Fruit fly (Drosophila melanogaster) whole organism, embryonic: ENCODE results near the gene CG4613.
A peak's percentile ranks its signal among the peaks of the same experiment; 100 is the strongest.

Source experiments
- Abd-B ChIP-seq: fragments of 200-800 bp; sonication (Bioruptor generic); optimal IDR thresholded peaks from 2 replicates; lab custom pipeline; 2018; ENCODE audit warnings: missing biosample characterization, mild to moderate bottlenecking, missing genetic modification characterization, moderate library complexity
- Awh ChIP-seq: fragments of 200-800 bp; sonication (Bioruptor generic); IDR thresholded peaks from 2 replicates; pipeline ENCODE4, ENCODE4 v1.3.6; 2022; ENCODE audit warnings: missing biosample characterization, missing genetic modification characterization
- CG10959 ChIP-seq: fragments of 200-800 bp; sonication (Bioruptor generic); IDR thresholded peaks from 2 replicates; pipeline ENCODE4 v1.3.6; 2022; ENCODE audit warnings: missing biosample characterization, missing genetic modification characterization
- CG11093 ChIP-seq: fragments of 200-800 bp; sonication (Bioruptor generic); IDR thresholded peaks from 3 replicates; pipeline ENCODE4 v1.3.6; 2022; ENCODE audit warnings: missing biosample characterization, missing genetic modification characterization
- CG11398 ChIP-seq: fragments of 200-800 bp; sonication (Bioruptor generic); optimal IDR thresholded peaks from 2 replicates; lab custom pipeline; 2016; ENCODE audit warnings: missing biosample characterization, missing genetic modification characterization
- CG12104 ChIP-seq: fragments of 200-800 bp; sonication (Bioruptor generic); optimal IDR thresholded peaks from 3 replicates; lab custom pipeline; 2016; ENCODE audit warnings: missing biosample characterization, missing genetic modification characterization
- CG12299 ChIP-seq: fragments of 200-800 bp; sonication (Bioruptor generic); optimal IDR thresholded peaks from 2 replicates; lab custom pipeline; 2018; ENCODE audit warnings: missing biosample characterization, mild to moderate bottlenecking, missing genetic modification characterization
- CG13296 ChIP-seq: fragments of 200-800 bp; sonication (Bioruptor generic); optimal IDR thresholded peaks from 3 replicates; lab custom pipeline; 2018; ENCODE audit warnings: missing biosample characterization, mild to moderate bottlenecking, missing genetic modification characterization
- CG13624 ChIP-seq: fragments of 200-800 bp; sonication (Bioruptor generic); optimal IDR thresholded peaks from 2 replicates; lab custom pipeline; 2016; ENCODE audit warnings: missing biosample characterization, missing genetic modification characterization
- CG14965 ChIP-seq: fragments of 200-800 bp; sonication (Bioruptor generic); optimal IDR thresholded peaks from 2 replicates; lab custom pipeline; 2016; ENCODE audit warnings: missing biosample characterization, missing genetic modification characterization, borderline replicate concordance
- CG15269 ChIP-seq: fragments of 200-800 bp; sonication (Bioruptor generic); optimal IDR thresholded peaks from 2 replicates; lab custom pipeline; 2018; ENCODE audit warnings: missing biosample characterization, mild to moderate bottlenecking, missing genetic modification characterization, moderate library complexity
- CG43689 ChIP-seq: fragments of 200-800 bp; sonication (Bioruptor generic); IDR thresholded peaks from 2 replicates; pipeline ENCODE4 v1.3.6; 2022; ENCODE audit warnings: missing biosample characterization, missing genetic modification characterization
- CG6254 ChIP-seq: fragments of 200-800 bp; sonication (Bioruptor generic); optimal IDR thresholded peaks from 3 replicates; lab custom pipeline; 2017; ENCODE audit warnings: mild to moderate bottlenecking, missing biosample characterization, missing genetic modification reagents, missing genetic modification characterization
- CG6813 ChIP-seq: fragments of 200-800 bp; sonication (Bioruptor generic); optimal IDR thresholded peaks from 2 replicates; lab custom pipeline; 2017; ENCODE audit warnings: missing biosample characterization, missing genetic modification characterization, mild to moderate bottlenecking, moderate library complexity, missing genetic modification reagents
- CG7357 ChIP-seq: fragments of 200-800 bp; sonication (Bioruptor generic); IDR thresholded peaks from 3 replicates; pipeline ENCODE4 v1.3.6; 2022; ENCODE audit warnings: missing biosample characterization, missing genetic modification characterization
- CoRest ChIP-seq: fragments of 200-800 bp; sonication (Bioruptor generic); optimal IDR thresholded peaks from 3 replicates; lab custom pipeline; 2018; ENCODE audit warnings: missing biosample characterization, mild to moderate bottlenecking, missing genetic modification characterization, moderate library complexity
- Dad ChIP-seq: fragments of 200-800 bp; sonication (Bioruptor generic); optimal IDR thresholded peaks from 3 replicates; lab custom pipeline; 2016; ENCODE audit warnings: missing biosample characterization, missing genetic modification characterization
- Deaf1 ChIP-seq: fragments of 200-800 bp; optimal IDR thresholded peaks from 3 replicates; lab custom pipeline; 2019; ENCODE audit warnings: missing biosample characterization, mild to moderate bottlenecking, missing genetic modification characterization, moderate library complexity
- Dip3 ChIP-seq: fragments of 200-800 bp; sonication (Bioruptor generic); optimal IDR thresholded peaks from 3 replicates; lab custom pipeline; 2016; ENCODE audit warnings: missing biosample characterization, missing genetic modification characterization
- ERR ChIP-seq: fragments of 200-800 bp; sonication (Bioruptor generic); optimal IDR thresholded peaks from 2 replicates; lab custom pipeline; 2016; ENCODE audit warnings: missing biosample characterization, missing genetic modification characterization
- Hr39 ChIP-seq: fragments of >200 bp; optimal IDR thresholded peaks from 2 replicates; lab custom pipeline; 2017
- Hr78 ChIP-seq, 2 experiments: fragments of 200-800 bp in 1 of 2; fragments of >200 bp in 1 of 2; sonication (Bioruptor generic) in 1 of 2; optimal IDR thresholded peaks; 2 replicates each; lab custom pipeline; 2017 to 2019; ENCODE audit warnings: missing biosample characterization in 2 of 2, missing genetic modification characterization in 2 of 2, mild to moderate bottlenecking in 1 of 2, moderate library complexity in 1 of 2
- Med ChIP-seq: fragments of 200-800 bp; sonication (Bioruptor generic); peaks from one replicate; lab custom pipeline; 2016; ENCODE audit warnings: missing biosample characterization, missing genetic modification characterization, mild to moderate bottlenecking, inconsistent platforms, moderate library complexity
- Pdp1 ChIP-seq, 2 experiments: fragments of 200-800 bp; sonication (Bioruptor generic); optimal IDR thresholded peaks; 3 replicates each; lab custom pipeline; 2016; ENCODE audit warnings: missing biosample characterization in 2 of 2, missing genetic modification characterization in 2 of 2, mild to moderate bottlenecking in 1 of 2, moderate library complexity in 1 of 2
- Trl ChIP-seq, 3 experiments: fragments of >200 bp in 2 of 3; fragments of 200-800 bp in 1 of 3; sonication (Bioruptor generic) in 1 of 3; optimal IDR thresholded peaks; 2 replicates in 1 of 3; 3 replicates in 2 of 3; lab custom pipeline; 2016 to 2017; ENCODE audit warnings: missing biosample characterization in 1 of 3, missing genetic modification characterization in 1 of 3
- br ChIP-seq: fragments of >200 bp; optimal IDR thresholded peaks from 2 replicates; lab custom pipeline; 2017
- btn ChIP-seq: fragments of 200-800 bp; sonication (Bioruptor generic); optimal IDR thresholded peaks from 2 replicates; lab custom pipeline; 2016; ENCODE audit warnings: missing biosample characterization, missing genetic modification characterization
- crc ChIP-seq: fragments of 200-800 bp; sonication (Bioruptor generic); optimal IDR thresholded peaks from 2 replicates; lab custom pipeline; 2016; ENCODE audit warnings: missing biosample characterization, missing genetic modification characterization
- danr ChIP-seq: fragments of 200-800 bp; sonication (Bioruptor generic); IDR thresholded peaks from 2 replicates; pipeline ENCODE4 v1.3.6; 2022; ENCODE audit warnings: missing biosample characterization, missing genetic modification characterization
- dmrt11E ChIP-seq: fragments of 200-800 bp; sonication (Bioruptor generic); optimal IDR thresholded peaks from 3 replicates; lab custom pipeline; 2018; ENCODE audit warnings: missing biosample characterization, mild to moderate bottlenecking, missing genetic modification characterization, moderate library complexity
- ems ChIP-seq: fragments of 200-800 bp; sonication (Bioruptor generic); optimal IDR thresholded peaks from 3 replicates; lab custom pipeline; 2016; ENCODE audit warnings: missing biosample characterization, missing genetic modification characterization
- fd102C ChIP-seq: fragments of 200-800 bp; sonication (Bioruptor generic); optimal IDR thresholded peaks from 2 replicates; lab custom pipeline; 2018; ENCODE audit warnings: missing biosample characterization, mild to moderate bottlenecking, missing genetic modification characterization, moderate library complexity
- grn ChIP-seq: fragments of 200-800 bp; sonication (Bioruptor generic); optimal IDR thresholded peaks from 3 replicates; lab custom pipeline; 2017; ENCODE audit warnings: missing biosample characterization, missing genetic modification characterization
- gro ChIP-seq: fragments of 200-800 bp; sonication (Bioruptor generic); optimal IDR thresholded peaks from 2 replicates; lab custom pipeline; 2016; ENCODE audit warnings: missing biosample characterization, missing genetic modification characterization
- nau ChIP-seq: fragments of 200-800 bp; sonication (Bioruptor generic); optimal IDR thresholded peaks from 3 replicates; lab custom pipeline; 2017; ENCODE audit warnings: missing biosample characterization, mild to moderate bottlenecking, missing genetic modification characterization, missing genetic modification reagents
- odd ChIP-seq: fragments of 200-800 bp; sonication (Bioruptor generic); optimal IDR thresholded peaks from 2 replicates; lab custom pipeline; 2017; ENCODE audit warnings: missing biosample characterization, mild to moderate bottlenecking, missing genetic modification characterization
- otp ChIP-seq: fragments of 200-800 bp; sonication (Bioruptor generic); IDR thresholded peaks from 3 replicates; pipeline ENCODE4, ENCODE4 v1.3.6; 2022; ENCODE audit warnings: missing biosample characterization, missing genetic modification characterization
- pita ChIP-seq: fragments of 200-800 bp; sonication (Bioruptor generic); optimal IDR thresholded peaks from 2 replicates; lab custom pipeline; 2017; ENCODE audit warnings: missing biosample characterization, mild to moderate bottlenecking, missing genetic modification characterization
- repo ChIP-seq: fragments of 200-800 bp; sonication (Bioruptor generic); optimal IDR thresholded peaks from 2 replicates; lab custom pipeline; 2016; ENCODE audit warnings: missing biosample characterization, missing genetic modification characterization
- ro ChIP-seq: fragments of 200-800 bp; sonication (Bioruptor generic); IDR thresholded peaks from 2 replicates; pipeline ENCODE4 v1.3.6; 2022; ENCODE audit warnings: missing biosample characterization, missing genetic modification characterization
- sim ChIP-seq: fragments of 200-800 bp; sonication (Bioruptor generic); IDR thresholded peaks from 2 replicates; pipeline ENCODE4 v1.3.6; 2022; ENCODE audit warnings: missing biosample characterization, missing genetic modification characterization
- slbo ChIP-seq: fragments of 200-800 bp; sonication (Bioruptor generic); IDR thresholded peaks from 2 replicates; pipeline ENCODE4 v1.3.6; 2022; ENCODE audit warnings: missing biosample characterization, missing genetic modification characterization
- sna ChIP-seq: fragments of 200-800 bp; sonication (Bioruptor generic); IDR thresholded peaks from 2 replicates; pipeline ENCODE4 v1.3.6; 2022; ENCODE audit warnings: missing biosample characterization, missing genetic modification characterization; ENCODE audit not compliant: partially characterized antibody
- sr ChIP-seq: fragments of 200-800 bp; sonication (Bioruptor generic); IDR thresholded peaks from 3 replicates; pipeline ENCODE4 v1.3.6; 2022; ENCODE audit warnings: missing biosample characterization, missing genetic modification characterization
- sug ChIP-seq: fragments of 200-800 bp; optimal IDR thresholded peaks from 2 replicates; lab custom pipeline; 2019; ENCODE audit warnings: missing biosample characterization, mild to moderate bottlenecking, missing genetic modification characterization, moderate library complexity
- tna ChIP-seq: fragments of 200-800 bp; sonication (Bioruptor generic); IDR thresholded peaks from 2 replicates; pipeline ENCODE4 v1.3.6; 2022; ENCODE audit warnings: missing biosample characterization, missing genetic modification characterization; ENCODE audit not compliant: partially characterized antibody
- trh ChIP-seq: fragments of 200-800 bp; sonication (Bioruptor generic); optimal IDR thresholded peaks from 2 replicates; lab custom pipeline; 2016; ENCODE audit warnings: missing biosample characterization, missing genetic modification characterization
- usp ChIP-seq: fragments of >200 bp; optimal IDR thresholded peaks from 2 replicates; lab custom pipeline; 2017; ENCODE audit warnings: missing biosample characterization, missing genetic modification characterization
- vfl ChIP-seq: fragments of 200-800 bp; sonication (Bioruptor generic); optimal IDR thresholded peaks from 2 replicates; lab custom pipeline; 2016; ENCODE audit warnings: missing biosample characterization, missing genetic modification characterization
- zen ChIP-seq: fragments of 200-800 bp; sonication (Bioruptor generic); optimal IDR thresholded peaks from 3 replicates; lab custom pipeline; 2018; ENCODE audit warnings: missing biosample characterization, mild to moderate bottlenecking, missing genetic modification characterization, moderate library complexity

The CG4613 gene

DNA sequence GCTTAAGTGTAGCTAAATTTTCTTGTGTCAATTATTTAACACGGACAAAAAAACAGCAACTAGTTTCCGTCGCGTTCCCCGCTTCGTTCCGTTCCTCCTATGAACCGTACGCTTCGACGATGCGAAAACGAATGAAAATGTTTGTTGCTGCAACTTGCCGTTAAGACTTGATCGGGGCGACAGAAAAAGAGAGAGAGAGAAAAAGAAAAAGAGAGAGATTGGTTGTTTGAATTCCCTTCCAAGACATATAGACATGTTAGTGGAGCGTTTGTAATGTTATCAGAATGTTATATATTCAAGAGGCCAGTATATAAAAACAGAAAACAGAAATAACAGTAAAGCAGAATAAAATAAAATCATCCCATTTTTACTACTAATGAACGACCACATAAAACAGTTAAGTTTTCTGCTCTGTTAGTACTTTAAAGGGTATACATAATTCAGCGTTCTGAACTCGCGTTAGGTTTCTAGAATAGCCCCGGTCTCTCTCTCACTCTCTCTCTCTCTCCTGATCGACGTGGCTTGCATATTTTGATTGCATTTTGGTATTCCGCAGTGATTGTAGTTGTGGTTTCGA, 29.4 kb upstream of the CG4613 start, which contains the start of gene Gbs-70E (continued):
- TF ChIP-seq sr (GFP tag; lab: Robert Waterston, UW) (no peak; the same call in 2 of the 3 replicates), CG10959 (GFP tag; lab: Robert Waterston, UW) (no peak; the same call in 1 of the 2 replicates), pita (GFP tag; lab: Kevin White, UChicago) (no peak), CoRest (peak; percentile 94), dmrt11E (tag; lab: Kevin White, UChicago) (peak; percentile 92), br (lab: Kevin White, UChicago) (no peak), sug (tag; lab: Kevin White, UChicago) (peak; percentile 89), otp (GFP tag; lab: Robert Waterston, UW) (peak; percentile 77), Dip3 (GFP tag; lab: Kevin White, UChicago) (peak; percentile 79), danr (GFP tag; lab: Robert Waterston, UW) (peak; percentile 66; the same call in 1 of the 2 replicates), CG7357 (GFP tag; lab: Robert Waterston, UW) (peak; percentile 81), Hr39 (no peak), Abd-B (GFP tag; lab: Kevin White, UChicago) (peak; percentile 86), nau (GFP tag; lab: Kevin White, UChicago) (peak; percentile 91), zen (tag; lab: Kevin White, UChicago) (peak; percentile 88), vfl (GFP tag; lab: Kevin White, UChicago) (peak; percentile 81), sim (GFP tag; lab: Robert Waterston, UW) (peak; percentile 90), trh (peak; percentile 71), fd102C (GFP tag; lab: Kevin White, UChicago) (peak; percentile 39), Med (GFP tag; lab: Kevin White, UChicago) (peak; percentile 97), CG13624 (peak; percentile 94), Pdp1 (GFP tag; optimal IDR thresholded peaks at IDR 0.05; lab: Kevin White, UChicago) (peak; percentile 92 to 93), slbo (GFP tag; lab: Robert Waterston, UW) (peak; percentile 90), sna (GFP tag; lab: Robert Waterston, UW) (peak; percentile 30; the same call in 1 of the 2 replicates), repo (peak; percentile 82), ems (GFP tag; lab: Kevin White, UChicago) (peak; percentile 86), CG43689 (GFP tag; lab: Robert Waterston, UW) (no peak), btn (GFP tag; lab: Kevin White, UChicago) (peak; percentile 79), Hr78 (GFP tag; optimal IDR thresholded peaks at IDR 0.05; lab: Kevin White, UChicago) (peak in 1 of 2 experiments; percentile 81), ro (GFP tag; lab: Robert Waterston, UW) (peak; percentile 70; the same call in 1 of the 2 replicates), Dad (GFP tag; lab: Kevin White, UChicago) (peak; percentile 84), Trl (optimal IDR thresholded peaks at IDR 0.05; lab: Kevin White, UChicago) (peak; percentile 93 to 99), Trl (GFP tag; optimal IDR thresholded peaks at IDR 0.05; lab: Kevin White, UChicago) (peak; percentile 94), crc (GFP tag; lab: Kevin White, UChicago) (peak; percentile 88), usp (GFP tag; lab: Kevin White, UChicago) (no peak), Awh (peak; percentile 89), CG11093 (GFP tag; lab: Robert Waterston, UW) (peak; percentile 91), CG15269 (tag; lab: Kevin White, UChicago) (peak; percentile 93), CG6254 (GFP tag; lab: Kevin White, UChicago) (peak; percentile 76), CG11398 (GFP tag; lab: Kevin White, UChicago) (peak; percentile 88), CG12104 (GFP tag; lab: Kevin White, UChicago) (peak; percentile 89), CG14965 (GFP tag; lab: Kevin White, UChicago) (peak; percentile 26), ERR (GFP tag; lab: Kevin White, UChicago) (peak; percentile 84), grn (GFP tag; lab: Kevin White, UChicago) (peak; percentile 66), tna (GFP tag; lab: Robert Waterston, UW) (peak; percentile 53; the same call in 1 of the 2 replicates), gro (peak; percentile 95), CG12299 (tag; lab: Kevin White, UChicago) (peak; percentile 91), CG6813 (GFP tag; lab: Kevin White, UChicago) (peak; percentile 79), Deaf1 (tag; lab: Kevin White, UChicago) (peak; percentile 83), odd (GFP tag; lab: Kevin White, UChicago) (peak; percentile 93), CG13296 (GFP tag; lab: Kevin White, UChicago) (peak; percentile 94)
